Worm (Caenorhabditis elegans): ENCODE measurements around the gene chil-26.

Gene chil-26

ce11 chrII:9485081-9485730 lies 10.4 kb downstream of the chil-26 start:
- TF ChIP-seq tbx-11 (GFP tag; IDR thresholded peaks at IDR 0.05) (no peak), ama-1 (optimal IDR thresholded peaks at IDR 0.05) (no peak), hmg-4 (GFP tag; optimal IDR thresholded peaks at IDR 0.05) (no peak)

ce11 chrII:9487337-9487950 lies 12.6 kb downstream of the chil-26 start, which contains the start of gene T19H5.4:
T19H5.4 (minus strand) TSS chrII:9487387.
- no peak for TF ChIP-seq ceh-13 (GFP tag; optimal IDR thresholded peaks at IDR 0.05)
- no peak for TF ChIP-seq flt-1 (GFP tag; IDR thresholded peaks at IDR 0.05)
- no peak for TF ChIP-seq scrt-1 (GFP tag; IDR thresholded peaks at IDR 0.05)
- TF ChIP-seq tbx-37 (GFP tag; conservative IDR thresholded peaks at IDR 0.05): no peak
- no peak for TF ChIP-seq F13C5.2 (tag; optimal IDR thresholded peaks at IDR 0.05)

- TF ChIP-seq ceh-36 (tag; optimal IDR thresholded peaks at IDR 0.05) (no peak), scrt-1 (GFP tag; IDR thresholded peaks at IDR 0.05) (no peak)
These were observed 15.1 kb downstream of the chil-26 start for ce11 chrII:9489922-9490321.

ce11 chrII:9490589-9490988 lies 15.7 kb downstream of the chil-26 start:
- TF ChIP-seq tbx-11 (GFP tag; IDR thresholded peaks at IDR 0.05): no peak

- TF ChIP-seq pes-1 (GFP tag; IDR thresholded peaks at IDR 0.05) (no peak), hmg-4 (GFP tag; optimal IDR thresholded peaks at IDR 0.05) (peak; percentile 64), F13C5.2 (tag; optimal IDR thresholded peaks at IDR 0.05) (no peak), tbx-11 (GFP tag; IDR thresholded peaks at IDR 0.05) (no peak), scrt-1 (GFP tag; IDR thresholded peaks at IDR 0.05) (no peak)
These were observed 16.2 kb downstream of the chil-26 start for ce11 chrII:9491045-9491444.

ce11 chrII:9493242-9494058 lies 18.6 kb downstream of the chil-26 start:
- TF ChIP-seq ceh-36 (tag; optimal IDR thresholded peaks at IDR 0.05) (no peak), ceh-13 (GFP tag; optimal IDR thresholded peaks at IDR 0.05) (no peak), scrt-1 (GFP tag; IDR thresholded peaks at IDR 0.05) (no peak), F13C5.2 (tag; optimal IDR thresholded peaks at IDR 0.05) (no peak), pes-1 (GFP tag; IDR thresholded peaks at IDR 0.05) (no peak), ets-7 (tag; optimal IDR thresholded peaks at IDR 0.05) (no peak), hnd-1 (tag; optimal IDR thresholded peaks at IDR 0.05) (no peak), tbx-11 (GFP tag; IDR thresholded peaks at IDR 0.05) (no peak), hmg-4 (GFP tag; optimal IDR thresholded peaks at IDR 0.05) (no peak)

ce11 chrII:9497309-9497708 lies 22.5 kb downstream of the chil-26 start:
- no peak for TF ChIP-seq hnd-1 (tag; optimal IDR thresholded peaks at IDR 0.05)

ce11 chrII:9498589-9498988 lies 23.7 kb downstream of the chil-26 start:
- TF ChIP-seq tra-4 (tag; optimal IDR thresholded peaks at IDR 0.05) (no peak), flt-1 (GFP tag; IDR thresholded peaks at IDR 0.05) (no peak), ama-1 (optimal IDR thresholded peaks at IDR 0.05) (no peak), ceh-36 (tag; optimal IDR thresholded peaks at IDR 0.05) (no peak), hmbx-1 (tag; optimal IDR thresholded peaks at IDR 0.05) (no peak), pes-1 (GFP tag; IDR thresholded peaks at IDR 0.05) (no peak), F13C5.2 (tag; optimal IDR thresholded peaks at IDR 0.05) (no peak), B0310.2 (tag; optimal IDR thresholded peaks at IDR 0.05) (no peak), aly-1 (tag; optimal IDR thresholded peaks at IDR 0.05) (no peak)

ce11 chrII:9500926-9501325 lies 26.1 kb downstream of the chil-26 start:
- TF ChIP-seq ceh-13 (GFP tag; optimal IDR thresholded peaks at IDR 0.05) (no peak), F13C5.2 (tag; optimal IDR thresholded peaks at IDR 0.05) (no peak), sea-1 (GFP tag; conservative IDR thresholded peaks at IDR 0.05) (no peak), scrt-1 (GFP tag; IDR thresholded peaks at IDR 0.05) (no peak), tbx-11 (GFP tag; IDR thresholded peaks at IDR 0.05) (no peak), ama-1 (optimal IDR thresholded peaks at IDR 0.05) (no peak), B0310.2 (tag; optimal IDR thresholded peaks at IDR 0.05) (no peak), ceh-36 (tag; optimal IDR thresholded peaks at IDR 0.05) (no peak)
